Fruit fly (Drosophila melanogaster) whole organism, embryonic: ENCODE results near the gene Tsp5D.

ENCODE experiments used
- CG33213 ChIP-seq: fragments of 200-800 bp; sonication (Bioruptor generic); optimal IDR thresholded peaks from 3 replicates; lab custom pipeline; 2016; ENCODE audit warnings: missing biosample characterization, missing genetic modification characterization
- CG6791 ChIP-seq: fragments of 200-800 bp; sonication (Bioruptor generic); IDR thresholded peaks from 3 replicates; pipeline ENCODE4 v1.3.6; 2022; ENCODE audit warnings: missing biosample characterization, missing genetic modification characterization; ENCODE audit not compliant: partially characterized antibody
- CHES-1-like ChIP-seq: fragments of 200-800 bp; sonication (Bioruptor generic); optimal IDR thresholded peaks from 2 replicates; lab custom pipeline; 2016; ENCODE audit warnings: missing biosample characterization, missing genetic modification characterization
- Taf1 ChIP-seq: fragments of 200-800 bp; sonication (Bioruptor generic); IDR thresholded peaks from 2 replicates; pipeline ENCODE4 v1.3.6; 2022; ENCODE audit warnings: missing biosample characterization, missing genetic modification characterization
- croc ChIP-seq: fragments of 200-800 bp; sonication (Bioruptor generic); conservative IDR thresholded peaks from 3 replicates; pipeline ENCODE4 v1.3.6; 2022; ENCODE audit warnings: missing biosample characterization, missing genetic modification characterization
- en ChIP-seq: fragments of 200-800 bp; sonication (Bioruptor generic); optimal IDR thresholded peaks from 2 replicates; lab custom pipeline; 2016; ENCODE audit warnings: missing biosample characterization, missing genetic modification characterization
- gsb ChIP-seq: fragments of 200-800 bp; sonication (Bioruptor generic); IDR thresholded peaks from 2 replicates; pipeline ENCODE4 v1.3.6; 2022; ENCODE audit warnings: missing biosample characterization, missing genetic modification characterization
- nau ChIP-seq: fragments of 200-800 bp; sonication (Bioruptor generic); optimal IDR thresholded peaks from 3 replicates; lab custom pipeline; 2017; ENCODE audit warnings: missing biosample characterization, mild to moderate bottlenecking, missing genetic modification characterization, missing genetic modification reagents

dm6 chrX:6068714-6069113 lies 5.9 kb downstream of the Tsp5D start:
- TF ChIP-seq gsb (GFP tag; lab: Robert Waterston, UW), result no peak
- no peak for TF ChIP-seq CG6791 (GFP tag; lab: Robert Waterston, UW)
- no peak for TF ChIP-seq CG33213
- no peak for TF ChIP-seq CHES-1-like
- TF ChIP-seq Taf1 (GFP tag; lab: Robert Waterston, UW), result no peak
- TF ChIP-seq nau (GFP tag; lab: Kevin White, UChicago), result no peak
- no peak for TF ChIP-seq croc (GFP tag; lab: Robert Waterston, UW)
- TF ChIP-seq en (GFP tag; lab: Kevin White, UChicago), result no peak
